Worm (Caenorhabditis elegans): Measurements from ENCODE around the gene K09D9.3.

DNA sequence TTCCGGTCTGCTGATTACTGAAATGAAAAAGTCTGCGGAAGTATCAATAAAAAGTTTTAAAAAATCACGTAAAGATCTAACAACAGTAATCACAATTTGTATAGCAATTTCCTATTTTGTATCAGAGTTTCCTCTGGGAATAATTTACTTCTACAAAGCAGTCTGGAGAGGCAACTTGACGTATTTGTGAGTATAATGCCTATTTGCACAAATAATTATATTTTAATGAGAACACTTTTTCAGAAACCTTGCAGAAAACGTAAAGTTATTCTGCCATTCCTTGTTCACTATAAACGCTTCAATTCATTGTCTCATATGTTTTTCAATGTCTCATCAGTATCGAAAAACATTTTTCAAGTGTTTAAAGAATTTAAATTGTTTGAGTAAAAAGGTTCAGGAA, 697 bp upstream of the K09D9.3 start:
- TF ChIP-seq mdl-1 (tag; optimal IDR thresholded peaks at IDR 0.05) (no peak), unc-62 (GFP tag; optimal IDR thresholded peaks at IDR 0.05) (no peak), ceh-82 (tag; optimal IDR thresholded peaks at IDR 0.05) (no peak), skn-1 (tag; optimal IDR thresholded peaks at IDR 0.05) (no peak), ztf-11 (tag; optimal IDR thresholded peaks at IDR 0.05) (no peak), aha-1 (tag; optimal IDR thresholded peaks at IDR 0.05) (no peak), lin-39 (tag; optimal IDR thresholded peaks at IDR 0.05) (no peak)

Data from whole organism, L1 larva.